Worm (Caenorhabditis elegans) whole organism, early embryonic: ENCODE measurements around the gene nipi-3.

Experiments
- B0310.2 ChIP-seq: sonication (generic microtip); optimal IDR thresholded peaks from 2 replicates; lab custom pipeline; 2016; ENCODE audit warnings: mild to moderate bottlenecking, missing genetic modification characterization, missing compliant biosample characterization
- F13C5.2 ChIP-seq: sonication (generic microtip); optimal IDR thresholded peaks from 2 replicates; lab custom pipeline; 2017; ENCODE audit warnings: mild to moderate bottlenecking, missing genetic modification characterization, inconsistent platforms, missing compliant biosample characterization
- aly-1 ChIP-seq: sonication (generic microtip); optimal IDR thresholded peaks from 2 replicates; lab custom pipeline; 2016; ENCODE audit warnings: missing genetic modification characterization, missing compliant biosample characterization
- ama-1 ChIP-seq: fragments of 150-350 bp; optimal IDR thresholded peaks from 2 replicates; lab custom pipeline; 2014
- ceh-13 ChIP-seq: fragments of 200-800 bp; sonication (Bioruptor generic); optimal IDR thresholded peaks from 2 replicates; lab custom pipeline; 2018; ENCODE audit warnings: mild to moderate bottlenecking, missing genetic modification characterization, missing compliant biosample characterization
- ceh-36 ChIP-seq: sonication (generic microtip); optimal IDR thresholded peaks from 2 replicates; lab custom pipeline; 2016; ENCODE audit warnings: missing genetic modification characterization, inconsistent platforms, missing compliant biosample characterization
- ets-7 ChIP-seq: sonication (generic microtip); optimal IDR thresholded peaks from 2 replicates; lab custom pipeline; 2016; ENCODE audit warnings: missing genotype, missing genetic modification characterization, missing compliant biosample characterization
- flt-1 ChIP-seq: fragments of 200-800 bp; sonication (Bioruptor generic); IDR thresholded peaks from 2 replicates; pipeline ENCODE4 v1.3.6; 2022; ENCODE audit warnings: missing genetic modification characterization, missing compliant biosample characterization
- hmbx-1 ChIP-seq: sonication (generic microtip); optimal IDR thresholded peaks from 2 replicates; lab custom pipeline; 2016; ENCODE audit warnings: mild to moderate bottlenecking, missing genetic modification characterization, missing compliant biosample characterization
- hmg-4 ChIP-seq: fragments of 200-800 bp; sonication (Bioruptor generic); optimal IDR thresholded peaks from 2 replicates; lab custom pipeline; 2018; ENCODE audit warnings: mild to moderate bottlenecking, missing genetic modification characterization, missing compliant biosample characterization
- hnd-1 ChIP-seq: sonication (generic microtip); optimal IDR thresholded peaks from 2 replicates; lab custom pipeline; 2016; ENCODE audit warnings: missing genetic modification characterization, missing compliant biosample characterization
- pes-1 ChIP-seq: fragments of 200-800 bp; sonication (Bioruptor generic); IDR thresholded peaks from 2 replicates; pipeline ENCODE4 v1.3.6; 2022; ENCODE audit warnings: missing genetic modification reagents, missing genetic modification characterization, missing compliant biosample characterization
- scrt-1 ChIP-seq: fragments of 200-800 bp; sonication (Bioruptor generic); IDR thresholded peaks from 2 replicates; pipeline ENCODE4 v1.3.6; 2022; ENCODE audit warnings: missing genetic modification characterization, missing compliant biosample characterization
- sea-1 ChIP-seq: fragments of 200-800 bp; sonication (Bioruptor generic); conservative IDR thresholded peaks from 2 replicates; pipeline ENCODE4 v1.3.6; 2022; ENCODE audit warnings: missing genetic modification characterization, missing compliant biosample characterization
- tbx-11 ChIP-seq: fragments of 200-800 bp; sonication (Bioruptor generic); IDR thresholded peaks from 2 replicates; pipeline ENCODE4 v1.3.6; 2022; ENCODE audit warnings: missing genetic modification characterization, missing compliant biosample characterization
- tbx-37 ChIP-seq: fragments of 200-800 bp; sonication (Bioruptor generic); conservative IDR thresholded peaks from 2 replicates; pipeline ENCODE4 v1.3.6; 2022; ENCODE audit warnings: missing genetic modification reagents, missing genetic modification characterization, missing compliant biosample characterization
- tra-4 ChIP-seq: sonication (generic microtip); optimal IDR thresholded peaks from 2 replicates; lab custom pipeline; 2017; ENCODE audit warnings: missing genetic modification characterization, missing compliant biosample characterization

nipi-3 gene

DNA sequence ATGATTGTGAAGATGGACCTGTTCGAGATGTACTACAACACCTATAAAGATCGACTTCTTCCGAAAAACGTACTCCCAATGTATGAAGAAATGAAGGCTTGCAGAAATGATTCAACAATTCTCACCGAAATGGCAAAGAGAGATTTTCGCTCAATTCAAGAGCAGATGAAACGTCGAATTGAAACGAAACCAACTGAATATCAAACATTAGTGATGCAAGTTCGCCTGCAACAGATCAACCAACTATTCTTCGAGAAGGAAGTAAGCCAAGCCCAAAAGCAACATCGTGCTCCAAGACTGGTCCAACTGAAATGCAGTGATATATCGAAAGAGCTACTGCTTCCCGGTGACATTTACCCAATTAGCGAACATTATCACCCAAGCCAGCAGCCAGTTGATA is 1.9 kb downstream of the nipi-3 start:
- no peak for TF ChIP-seq tbx-11 (GFP tag; lab: Robert Waterston, UW)
- no peak for TF ChIP-seq B0310.2
- no peak for TF ChIP-seq hnd-1 (tag; lab: Kevin White, UChicago)
- TF ChIP-seq pes-1: no peak
- no peak for TF ChIP-seq hmbx-1 (tag; lab: Kevin White, UChicago)
- TF ChIP-seq F13C5.2 (tag; lab: Kevin White, UChicago): no peak
- TF ChIP-seq aly-1 (tag; lab: Kevin White, UChicago): no peak
- no peak for TF ChIP-seq tbx-37 (GFP tag; lab: Robert Waterston, UW)
- no peak for TF ChIP-seq tra-4 (tag; lab: Kevin White, UChicago)
- no peak for TF ChIP-seq sea-1
- no peak for TF ChIP-seq ceh-13 (GFP tag; lab: Kevin White, UChicago)

DNA sequence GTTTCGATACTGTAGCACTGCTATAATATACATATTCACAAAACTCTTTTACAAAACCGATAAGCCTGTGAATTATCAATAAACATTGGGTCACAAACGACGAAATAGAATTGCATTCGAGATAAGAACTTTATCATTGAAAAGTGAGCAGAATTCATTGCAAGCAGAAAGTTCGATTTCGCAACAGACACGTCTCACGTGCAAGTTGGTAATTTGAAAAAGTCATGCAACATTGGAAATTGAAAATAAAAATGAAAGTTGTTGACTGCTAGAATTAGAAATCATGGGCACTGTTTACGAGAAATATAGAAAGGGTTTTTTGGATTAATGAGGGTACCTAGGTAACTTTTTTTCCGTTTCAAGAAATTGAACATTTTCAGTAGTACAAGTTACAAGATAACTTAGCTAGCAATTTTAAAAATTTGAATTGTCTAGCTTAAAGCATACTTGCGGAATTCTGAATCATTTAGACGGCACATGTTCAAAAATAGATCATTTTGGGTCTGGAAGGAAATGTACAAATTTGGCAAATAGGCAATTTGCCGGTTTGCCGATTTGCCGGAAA is 2.8 kb downstream of the nipi-3 start:
- TF ChIP-seq tra-4 (tag; lab: Kevin White, UChicago) (no peak), sea-1 (no peak), tbx-11 (GFP tag; lab: Robert Waterston, UW) (no peak), hmg-4 (GFP tag; lab: Kevin White, UChicago) (no peak), ets-7 (tag; lab: Kevin White, UChicago) (no peak)

DNA sequence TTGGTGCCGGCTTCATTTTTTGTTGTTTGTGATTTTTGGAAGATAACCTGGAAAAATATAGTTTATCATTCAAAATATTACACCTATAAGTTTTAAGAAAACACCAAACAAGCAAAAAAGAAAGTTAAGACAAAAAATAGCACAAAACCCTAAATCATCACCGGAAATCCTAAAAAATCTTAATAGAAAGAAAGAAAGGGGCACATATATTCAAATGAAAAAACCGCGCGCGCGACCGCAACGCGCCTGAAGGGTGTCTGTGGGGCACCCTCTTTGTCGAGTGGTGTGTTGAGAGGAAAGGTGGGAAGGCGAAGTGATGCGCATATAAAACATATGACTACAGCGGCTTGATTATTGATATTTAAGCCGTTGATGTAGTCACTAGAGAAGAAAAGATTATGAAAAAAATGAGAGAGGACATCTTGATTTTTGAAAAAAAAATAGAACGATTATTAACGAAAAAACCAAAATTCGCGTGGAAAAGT is 6.0 kb downstream of the nipi-3 start, which contains the start of gene K09E9.3:
Gene K09E9.3, minus strand, starts transcription at position 51 of the 485 bp plus-strand sequence.
- peak; percentile 31 for TF ChIP-seq aly-1 (tag; lab: Kevin White, UChicago)
- 0 out of 2 replicates have a peak, but pooled peaks have one; percentile 3 for TF ChIP-seq pes-1
- TF ChIP-seq B0310.2: no peak
- peak; percentile 50 for TF ChIP-seq F13C5.2 (tag; lab: Kevin White, UChicago)
- TF ChIP-seq hnd-1 (tag; lab: Kevin White, UChicago): no peak

DNA sequence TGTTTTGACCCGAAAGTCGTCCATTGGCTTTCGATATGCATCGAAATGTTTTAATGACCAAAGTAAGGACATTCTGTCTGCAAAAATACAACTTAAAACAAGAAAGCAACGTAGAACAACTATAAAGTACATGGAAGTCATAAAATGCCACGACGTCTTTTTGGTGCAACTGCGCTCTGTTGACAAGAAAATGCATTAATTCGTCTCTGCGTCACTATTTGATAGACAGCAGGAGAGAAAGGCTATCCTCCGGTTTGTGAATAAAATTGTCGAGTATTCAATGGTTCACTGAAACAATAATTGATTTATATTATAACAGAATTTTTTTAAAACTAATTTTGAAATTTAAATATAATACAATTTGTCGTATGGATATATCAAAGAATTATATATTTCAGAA is 8.7 kb downstream of the nipi-3 start, which contains the start of gene ergi-3:
Gene ergi-3, minus strand, starts transcription at position 311 of the 400 bp plus-strand sequence.
- TF ChIP-seq tra-4 (tag; lab: Kevin White, UChicago) (no peak), F13C5.2 (tag; lab: Kevin White, UChicago) (peak; percentile 26), ama-1 (lab: Kevin White, UChicago) (no peak)

DNA sequence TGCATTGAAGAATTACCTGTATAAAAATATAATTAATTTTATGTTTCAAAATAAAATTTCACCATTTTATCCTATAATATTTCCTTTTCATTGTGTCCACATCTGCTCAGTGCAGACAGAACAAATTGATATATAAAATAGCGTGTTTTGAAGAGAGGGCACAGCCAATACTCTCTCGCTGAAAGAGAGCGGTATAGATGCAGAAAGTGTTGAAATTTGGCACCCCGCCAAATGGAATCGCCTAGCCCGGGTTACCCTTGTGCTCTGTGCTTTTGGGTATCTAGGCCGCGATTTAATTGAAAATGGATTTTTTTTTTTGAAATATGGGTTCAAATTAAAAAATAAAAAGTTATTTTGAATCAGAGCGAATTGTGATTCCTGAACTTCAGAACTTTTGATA is 9.4 kb downstream of the nipi-3 start:
- TF ChIP-seq scrt-1 (GFP tag; lab: Robert Waterston, UW): no peak
- no peak for TF ChIP-seq ceh-13 (GFP tag; lab: Kevin White, UChicago)
- no peak for TF ChIP-seq hmg-4 (GFP tag; lab: Kevin White, UChicago)
- no peak for TF ChIP-seq ets-7 (tag; lab: Kevin White, UChicago)
- no peak for TF ChIP-seq B0310.2
- no peak for TF ChIP-seq sea-1
- no peak for TF ChIP-seq pes-1
- TF ChIP-seq F13C5.2 (tag; lab: Kevin White, UChicago): no peak
- TF ChIP-seq hmbx-1 (tag; lab: Kevin White, UChicago): no peak
- no peak for TF ChIP-seq ceh-36 (tag; lab: Kevin White, UChicago)
- no peak for TF ChIP-seq aly-1 (tag; lab: Kevin White, UChicago)

DNA sequence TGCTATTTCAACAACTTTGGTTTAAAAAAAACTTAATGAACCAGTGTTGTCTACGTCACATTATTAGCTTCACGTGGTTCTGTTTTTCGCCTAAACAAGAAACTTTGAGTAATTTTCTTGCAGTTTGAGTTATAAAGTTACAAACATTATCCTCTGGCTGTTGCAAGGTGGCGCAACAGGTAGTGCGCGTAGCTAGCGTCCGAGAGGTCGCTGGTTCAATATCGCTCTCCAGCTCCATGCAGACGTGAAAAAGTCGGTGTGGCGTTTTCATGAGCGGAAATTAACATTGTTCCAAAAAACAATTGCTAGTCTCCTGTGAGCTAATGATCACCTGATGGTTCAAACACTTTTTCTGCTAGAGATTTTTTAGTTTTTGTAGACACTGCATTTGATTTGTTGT is 11.5 kb downstream of the nipi-3 start:
- TF ChIP-seq ceh-13 (GFP tag; lab: Kevin White, UChicago) (no peak), hmg-4 (GFP tag; lab: Kevin White, UChicago) (peak; percentile 30), pes-1 (peak; percentile 62)

DNA sequence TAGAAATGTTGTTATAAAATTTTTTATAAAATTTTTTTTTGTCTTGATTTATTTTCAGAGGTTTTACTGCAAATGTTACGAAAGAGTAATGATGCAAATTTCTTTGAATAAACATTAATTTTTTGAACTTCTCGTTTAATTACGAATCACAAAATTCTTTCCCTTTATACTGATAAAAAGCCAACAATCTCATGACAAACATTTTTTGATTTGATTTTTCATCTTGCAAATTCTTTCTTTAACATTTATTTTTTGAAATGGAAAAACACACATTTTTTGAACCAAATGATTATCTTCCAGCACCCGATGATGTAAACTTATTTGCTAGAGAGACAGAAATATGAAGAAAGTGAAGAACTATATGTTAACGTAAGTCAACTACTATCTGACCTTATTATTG is 12.4 kb downstream of the nipi-3 start, which contains the start of gene K09E9.1:
Gene K09E9.1, plus strand, starts transcription at position 301 of the 400 bp plus-strand sequence.
- TF ChIP-seq hmg-4 (GFP tag; lab: Kevin White, UChicago): no peak
- TF ChIP-seq tbx-11 (GFP tag; lab: Robert Waterston, UW): no peak
- TF ChIP-seq flt-1 (GFP tag; lab: Robert Waterston, UW): no peak
- no peak for TF ChIP-seq ceh-13 (GFP tag; lab: Kevin White, UChicago)
- no peak for TF ChIP-seq ama-1 (lab: Kevin White, UChicago)
- no peak for TF ChIP-seq ceh-36 (tag; lab: Kevin White, UChicago)
- no peak for TF ChIP-seq ets-7 (tag; lab: Kevin White, UChicago)
- no peak for TF ChIP-seq sea-1
- TF ChIP-seq F13C5.2 (tag; lab: Kevin White, UChicago): no peak
- TF ChIP-seq hnd-1 (tag; lab: Kevin White, UChicago): no peak
- no peak for TF ChIP-seq tbx-37 (GFP tag; lab: Robert Waterston, UW)
- TF ChIP-seq aly-1 (tag; lab: Kevin White, UChicago): no peak
- no peak for TF ChIP-seq hmbx-1 (tag; lab: Kevin White, UChicago)
- TF ChIP-seq tra-4 (tag; lab: Kevin White, UChicago): no peak
- TF ChIP-seq B0310.2: no peak
- no peak for TF ChIP-seq scrt-1 (GFP tag; lab: Robert Waterston, UW)
- TF ChIP-seq pes-1: no peak

DNA sequence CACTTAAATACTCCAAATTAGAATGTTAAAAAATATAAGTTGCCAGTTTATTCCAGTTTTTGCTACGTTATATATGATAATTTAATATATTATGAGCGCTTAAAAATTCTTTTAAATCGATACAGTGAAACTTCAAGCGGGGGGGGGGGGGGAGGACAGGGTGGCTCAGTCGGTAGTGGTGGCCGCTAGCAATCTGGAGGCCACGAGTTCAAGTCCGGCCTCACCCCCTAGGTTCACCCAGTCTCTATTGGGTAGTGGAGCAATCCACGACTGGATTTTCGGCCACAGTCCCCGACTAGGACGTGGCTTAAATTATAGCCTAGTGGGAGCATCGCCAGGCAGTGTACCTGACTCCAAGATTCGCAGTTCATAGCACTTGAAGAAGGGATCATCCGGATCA is 13.2 kb downstream of the nipi-3 start:
- TF ChIP-seq tra-4 (tag; lab: Kevin White, UChicago) (no peak), pes-1 (no peak), tbx-37 (GFP tag; lab: Robert Waterston, UW) (no peak)
